Worm (Caenorhabditis elegans) whole organism, young adult: Measurements from ENCODE around the gene nhr-11.

ENCODE experiments used
- B0035.1 ChIP-seq: sonication (generic microtip); optimal IDR thresholded peaks from 2 replicates; lab custom pipeline; 2016; ENCODE audit warnings: missing genetic modification characterization, mild to moderate bottlenecking, missing compliant biosample characterization, missing genotype, missing genetic modification reagents
- B0261.1 ChIP-seq: sonication (generic microtip); optimal IDR thresholded peaks from 2 replicates; lab custom pipeline; 2016; ENCODE audit warnings: mild to moderate bottlenecking, missing genetic modification characterization, moderate library complexity, missing compliant biosample characterization
- F10E7.11 ChIP-seq: sonication (generic microtip); optimal IDR thresholded peaks from 2 replicates; lab custom pipeline; 2017; ENCODE audit warnings: mild to moderate bottlenecking, missing genetic modification characterization, moderate library complexity, missing compliant biosample characterization
- F23B12.7 ChIP-seq: sonication (generic microtip); optimal IDR thresholded peaks from 2 replicates; lab custom pipeline; 2017; ENCODE audit warnings: missing genetic modification characterization, mild to moderate bottlenecking, missing compliant biosample characterization, antibody characterized with exemption, moderate library complexity; ENCODE audit not compliant: insufficient read depth
- F39B2.1 ChIP-seq: fragments of 200-800 bp; sonication (Bioruptor generic); IDR thresholded peaks from 2 replicates; pipeline ENCODE4 v1.3.6; 2022; ENCODE audit warnings: missing genetic modification reagents, missing genetic modification characterization, missing compliant biosample characterization
- F52B5.7 ChIP-seq: sonication (generic microtip); optimal IDR thresholded peaks from 2 replicates; lab custom pipeline; 2016; ENCODE audit warnings: mild to moderate bottlenecking, missing genetic modification characterization, missing compliant biosample characterization
- F57C9.4 ChIP-seq: sonication (generic microtip); optimal IDR thresholded peaks from 2 replicates; lab custom pipeline; 2017; ENCODE audit warnings: mild to moderate bottlenecking, missing genetic modification characterization, missing compliant biosample characterization
- K11D2.4 ChIP-seq: fragments of 200-800 bp; sonication (Bioruptor generic); IDR thresholded peaks from 2 replicates; pipeline ENCODE4 v1.3.6; 2022; ENCODE audit warnings: missing genetic modification reagents, missing genetic modification characterization, missing compliant biosample characterization
- Y53G8AR.9 ChIP-seq: fragments of 200-800 bp; sonication (Bioruptor generic); conservative IDR thresholded peaks from 2 replicates; pipeline ENCODE4 v1.3.6; 2022; ENCODE audit warnings: missing genetic modification reagents, missing genetic modification characterization, missing compliant biosample characterization
- aptf-3 ChIP-seq: fragments of 200-800 bp; sonication (Bioruptor generic); IDR thresholded peaks from 2 replicates; pipeline ENCODE4 v1.3.6; 2022; ENCODE audit warnings: missing genetic modification characterization, missing compliant biosample characterization
- athp-1 ChIP-seq: sonication (generic microtip); optimal IDR thresholded peaks from 2 replicates; lab custom pipeline; 2017; ENCODE audit warnings: mild to moderate bottlenecking, missing genetic modification characterization, missing compliant biosample characterization
- attf-3 ChIP-seq: fragments of 200-800 bp; sonication (Bioruptor generic); conservative IDR thresholded peaks from 2 replicates; pipeline ENCODE4 v1.3.6; 2022; ENCODE audit warnings: missing genetic modification reagents, missing genetic modification characterization, missing compliant biosample characterization
- attf-5 ChIP-seq: fragments of 200-800 bp; sonication (Bioruptor generic); optimal IDR thresholded peaks from 2 replicates; lab custom pipeline; 2018; ENCODE audit warnings: mild to moderate bottlenecking, missing genetic modification characterization, missing compliant biosample characterization
- ccch-3 ChIP-seq: fragments of 200-800 bp; sonication (Bioruptor generic); optimal IDR thresholded peaks from 2 replicates; lab custom pipeline; 2018; ENCODE audit warnings: mild to moderate bottlenecking, missing genetic modification characterization, missing compliant biosample characterization
- cebp-1 ChIP-seq, 2 experiments: fragments of 200-800 bp in 1 of 2; sonication (Bioruptor generic) in 1 of 2; sonication (generic microtip) in 1 of 2; IDR thresholded peaks in 1 of 2; optimal IDR thresholded peaks in 1 of 2; 2 replicates each; pipeline versions ENCODE4 v1.3.6 to Lab custom; 2017 to 2022; ENCODE audit warnings: missing compliant biosample characterization in 2 of 2, missing genetic modification characterization in 2 of 2, mild to moderate bottlenecking in 1 of 2, missing genetic modification reagents in 1 of 2, moderate library complexity in 1 of 2
- ceh-27 ChIP-seq: fragments of 200-800 bp; sonication (Bioruptor generic); optimal IDR thresholded peaks from 2 replicates; lab custom pipeline; 2018; ENCODE audit warnings: mild to moderate bottlenecking, missing genetic modification characterization, moderate library complexity, missing compliant biosample characterization
- ceh-40 ChIP-seq: fragments of 200-800 bp; sonication (Bioruptor generic); IDR thresholded peaks from 2 replicates; pipeline ENCODE4 v1.3.6; 2022; ENCODE audit warnings: missing genetic modification characterization, missing compliant biosample characterization
- ceh-79 ChIP-seq: sonication (generic microtip); optimal IDR thresholded peaks from 2 replicates; lab custom pipeline; 2017; ENCODE audit warnings: mild to moderate bottlenecking, missing genetic modification characterization, missing compliant biosample characterization
- die-1 ChIP-seq: sonication (generic microtip); optimal IDR thresholded peaks from 2 replicates; lab custom pipeline; 2016; ENCODE audit warnings: missing genotype, mild to moderate bottlenecking, missing genetic modification characterization, missing compliant biosample characterization
- dox-1 ChIP-seq: fragments of 200-800 bp; sonication (Bioruptor generic); IDR thresholded peaks from 2 replicates; pipeline ENCODE4 v1.3.6; 2022; ENCODE audit warnings: missing genetic modification reagents, missing genetic modification characterization, missing compliant biosample characterization
- dpl-1 ChIP-seq: fragments of 150-350 bp; optimal IDR thresholded peaks from 2 replicates; lab custom pipeline; 2014; ENCODE audit warnings: missing biosample characterization, missing genetic modification reagents, missing genetic modification characterization
- egl-44 ChIP-seq: fragments of 200-800 bp; sonication (Bioruptor generic); IDR thresholded peaks from 2 replicates; pipeline ENCODE4 v1.3.6; 2022; ENCODE audit warnings: missing genetic modification reagents, missing genetic modification characterization, missing compliant biosample characterization
- ekl-4 ChIP-seq: fragments of 200-800 bp; sonication (Bioruptor generic); IDR thresholded peaks from 2 replicates; pipeline ENCODE4 v1.3.6; 2022; ENCODE audit warnings: missing genetic modification reagents, missing genetic modification characterization, missing compliant biosample characterization
- him-1 ChIP-seq: sonication (generic microtip); optimal IDR thresholded peaks from 2 replicates; lab custom pipeline; 2016; ENCODE audit warnings: missing genotype, missing genetic modification reagents, missing genetic modification characterization, missing compliant biosample characterization
- hlh-12 ChIP-seq: sonication (generic microtip); optimal IDR thresholded peaks from 2 replicates; lab custom pipeline; 2016; ENCODE audit warnings: missing genetic modification characterization, missing compliant biosample characterization
- hmg-1.2 ChIP-seq: fragments of 200-800 bp; sonication (Bioruptor generic); IDR thresholded peaks from 2 replicates; pipeline ENCODE4 v1.3.6; 2022; ENCODE audit warnings: missing genetic modification reagents, missing genetic modification characterization, missing compliant biosample characterization
- lin-26 ChIP-seq: fragments of 200-800 bp; sonication (Bioruptor generic); IDR thresholded peaks from 2 replicates; pipeline ENCODE4 v1.3.6; 2022; ENCODE audit warnings: missing genetic modification reagents, missing genetic modification characterization, missing compliant biosample characterization
- lin-35 ChIP-seq, 3 experiments: fragments of 150-350 bp in 2 of 3; sonication (generic microtip) in 1 of 3; optimal IDR thresholded peaks; 2 replicates each; lab custom pipeline; 2014 to 2018; ENCODE audit warnings: missing biosample characterization in 3 of 3, missing genetic modification characterization in 3 of 3, missing genetic modification reagents in 3 of 3
- lsl-1 ChIP-seq: fragments of 200-800 bp; sonication (Bioruptor generic); optimal IDR thresholded peaks from 2 replicates; lab custom pipeline; 2018; ENCODE audit warnings: mild to moderate bottlenecking, missing genetic modification characterization, moderate library complexity, missing compliant biosample characterization
- lsy-27 ChIP-seq: sonication (generic microtip); optimal IDR thresholded peaks from 2 replicates; lab custom pipeline; 2017; ENCODE audit warnings: missing genetic modification characterization, mild to moderate bottlenecking, missing compliant biosample characterization, antibody characterized with exemption, missing genotype, borderline replicate concordance; ENCODE audit not compliant: insufficient read depth
- madf-10 ChIP-seq: sonication (generic microtip); optimal IDR thresholded peaks from 2 replicates; lab custom pipeline; 2016; ENCODE audit warnings: mild to moderate bottlenecking, missing genetic modification characterization, missing compliant biosample characterization
- madf-3 ChIP-seq: fragments of 200-800 bp; sonication (Bioruptor generic); IDR thresholded peaks from 2 replicates; pipeline ENCODE4 v1.3.6; 2022; ENCODE audit warnings: missing genetic modification reagents, missing genetic modification characterization, missing compliant biosample characterization
- madf-8 ChIP-seq: fragments of 200-800 bp; sonication (Bioruptor generic); conservative IDR thresholded peaks from 2 replicates; pipeline ENCODE4 v1.3.6; 2022; ENCODE audit warnings: missing genetic modification reagents, missing genetic modification characterization, missing compliant biosample characterization
- mxl-1 ChIP-seq: sonication (generic microtip); optimal IDR thresholded peaks from 2 replicates; lab custom pipeline; 2016; ENCODE audit warnings: missing genetic modification characterization, missing compliant biosample characterization
- nhr-80 ChIP-seq: sonication (generic microtip); optimal IDR thresholded peaks from 2 replicates; lab custom pipeline; 2016; ENCODE audit warnings: missing genetic modification characterization, missing compliant biosample characterization
- rec-8 ChIP-seq, 2 experiments: sonication (generic microtip); optimal IDR thresholded peaks; 2 replicates each; lab custom pipeline; 2016; ENCODE audit warnings: mild to moderate bottlenecking in 2 of 2, missing genetic modification characterization in 2 of 2, missing genetic modification reagents in 2 of 2, missing genotype in 2 of 2, missing biosample characterization in 1 of 2, missing compliant biosample characterization in 1 of 2, moderate library complexity in 1 of 2
- snpc-4 ChIP-seq, 5 experiments: fragments of 150-350 bp in 1 of 5; sonication (generic microtip) in 4 of 5; optimal IDR thresholded peaks; 2 replicates each; lab custom pipeline; 2014 to 2018; ENCODE audit warnings: missing genetic modification characterization in 5 of 5, missing biosample characterization in 3 of 5, antibody characterized with exemption in 2 of 5, mild to moderate bottlenecking in 2 of 5, missing compliant biosample characterization in 2 of 5, missing genotype in 2 of 5, moderate library complexity in 2 of 5, missing genetic modification reagents in 1 of 5
- tbp1 ChIP-seq: fragments of 200-800 bp; sonication (Bioruptor generic); optimal IDR thresholded peaks from 2 replicates; lab custom pipeline; 2018; ENCODE audit warnings: mild to moderate bottlenecking, missing genetic modification characterization, missing compliant biosample characterization
- ztf-25 ChIP-seq: fragments of 200-800 bp; sonication (Bioruptor generic); IDR thresholded peaks from 2 replicates; pipeline ENCODE4 v1.3.6; 2022; ENCODE audit warnings: missing genetic modification reagents, missing genetic modification characterization, missing compliant biosample characterization
- ztf-3 ChIP-seq: fragments of 200-800 bp; sonication (Bioruptor generic); optimal IDR thresholded peaks from 2 replicates; lab custom pipeline; 2018; ENCODE audit warnings: mild to moderate bottlenecking, missing genetic modification characterization, missing compliant biosample characterization

The nhr-11 gene

ce11 chrIV:9032550-9032949, 37.3 kb upstream of the nhr-11 start, which contains the start of gene C53D6.6 (continued):
- no peak for TF ChIP-seq madf-8 (GFP tag; lab: Robert Waterston, UW)
- TF ChIP-seq athp-1 (tag; lab: Kevin White, UChicago): no peak

ce11 chrIV:9034340-9034739, 35.5 kb upstream of the nhr-11 start, which contains the start of gene C53D6.10:
TSS of gene C53D6.10 (minus strand) at chrIV:9034440.
- TF ChIP-seq F23B12.7 (tag; lab: Kevin White, UChicago) (no peak), tbp1 (GFP tag; lab: Kevin White, UChicago) (no peak)

- TF ChIP-seq madf-8 (GFP tag; lab: Robert Waterston, UW) (no peak), ceh-27 (GFP tag; lab: Kevin White, UChicago) (no peak), madf-3 (GFP tag; lab: Robert Waterston, UW) (no peak), nhr-80 (tag; lab: Kevin White, UChicago) (no peak), F52B5.7 (tag; lab: Kevin White, UChicago) (no peak), lsy-27 (tag; lab: Kevin White, UChicago) (no peak), ccch-3 (GFP tag; lab: Kevin White, UChicago) (no peak), ceh-79 (tag; lab: Kevin White, UChicago) (no peak), K11D2.4 (GFP tag; lab: Robert Waterston, UW) (no peak), madf-10 (tag; lab: Kevin White, UChicago) (no peak), ekl-4 (GFP tag; lab: Robert Waterston, UW) (no peak), ztf-3 (GFP tag; lab: Kevin White, UChicago) (no peak), hmg-1.2 (no peak), hlh-12 (no peak), ceh-40 (GFP tag; lab: Robert Waterston, UW) (no peak), mxl-1 (no peak), F39B2.1 (GFP tag; lab: Robert Waterston, UW) (no peak), die-1 (tag; lab: Kevin White, UChicago) (no peak)
- TF ChIP-seq, all 124 proteins: peak for 0
Observed at ce11 chrIV:9037063-9037462, 32.7 kb upstream of the nhr-11 start, which contains the start of gene C53D6.7. TSS of gene C53D6.7 (minus strand) at chrIV:9037163.

- TF ChIP-seq F57C9.4 (no peak), aptf-3 (GFP tag; lab: Robert Waterston, UW) (no peak), hmg-1.2 (no peak), rec-8 (tag; optimal IDR thresholded peaks at IDR 0.05; lab: Kevin White, UChicago) (no peak), hlh-12 (no peak), lsy-27 (tag; lab: Kevin White, UChicago) (no peak), die-1 (tag; lab: Kevin White, UChicago) (no peak), B0261.1 (tag; lab: Kevin White, UChicago) (no peak), lsl-1 (GFP tag; lab: Kevin White, UChicago) (no peak), egl-44 (GFP tag; lab: Robert Waterston, UW) (no peak)
Observed at ce11 chrIV:9040393-9040792, 29.4 kb upstream of the nhr-11 start, which contains the start of gene Y73F4A.3. TSS of gene Y73F4A.3 (minus strand) at chrIV:9040493.

ce11 chrIV:9043224-9043623, 26.6 kb upstream of the nhr-11 start, which contains the start of gene Y73F4A.2:
TSS of gene Y73F4A.2 (minus strand) at chrIV:9043347.
- TF ChIP-seq F10E7.11: no peak
- TF ChIP-seq mxl-1: no peak
- TF ChIP-seq Y53G8AR.9 (GFP tag; lab: Robert Waterston, UW): no peak
- TF ChIP-seq snpc-4 (GFP tag; optimal IDR thresholded peaks at IDR 0.05; lab: Kevin White, UChicago): no peak
- TF ChIP-seq snpc-4 (tag; optimal IDR thresholded peaks at IDR 0.05; lab: Kevin White, UChicago): no peak
- TF ChIP-seq attf-3 (GFP tag; lab: Robert Waterston, UW): no peak
- no peak for TF ChIP-seq dox-1 (GFP tag; lab: Robert Waterston, UW)
- no peak for TF ChIP-seq dpl-1 (GFP tag; lab: Kevin White, UChicago)
- no peak for TF ChIP-seq B0035.1 (tag; lab: Kevin White, UChicago)
- no peak for TF ChIP-seq ztf-25 (GFP tag; lab: Robert Waterston, UW)
- TF ChIP-seq attf-5 (GFP tag; lab: Kevin White, UChicago): no peak
- no peak for TF ChIP-seq him-1 (tag; lab: Kevin White, UChicago)
- no peak for TF ChIP-seq lin-26
- no peak for TF ChIP-seq cebp-1 (GFP tag; IDR thresholded peaks at IDR 0.05; lab: Robert Waterston, UW)
- no peak for TF ChIP-seq cebp-1 (tag; optimal IDR thresholded peaks at IDR 0.05; lab: Kevin White, UChicago)
- TF ChIP-seq lin-35 (GFP tag; optimal IDR thresholded peaks at IDR 0.05; lab: Kevin White, UChicago): no peak
